Comparison of ENCODE assay signal across 5 worm cellular contexts in genomic region chrX:17519476-17519875, ce11.
TF ChIP-seq lines count a peak whose summit lies in the region.

No protein-coding gene starts in this region.

TF ChIP-seq in whole organism, L1 larva, 84 proteins besides CTCF, POLR2A, EP300 and RAD21 (continued from another document and continues in another):
- TF ChIP-seq tlp-1 (tag; optimal IDR thresholded peaks at IDR 0.05; lab: Kevin White, UChicago) (no peak), mef-2 (tag; optimal IDR thresholded peaks at IDR 0.05; lab: Kevin White, UChicago) (no peak), efl-1 (optimal IDR thresholded peaks at IDR 0.05; lab: Kevin White, UChicago) (no peak), efl-1 (GFP tag; optimal IDR thresholded peaks at IDR 0.05 in 1 of 2; lab: Kevin White, UChicago) (no peak), mep-1 (tag; optimal IDR thresholded peaks at IDR 0.05; lab: Kevin White, UChicago) (peak; percentile 3), ceh-90 (tag; optimal IDR thresholded peaks at IDR 0.05; lab: Kevin White, UChicago) (no peak), nhr-11 (tag; optimal IDR thresholded peaks at IDR 0.05; lab: Kevin White, UChicago) (no peak), fkh-4 (tag; optimal IDR thresholded peaks at IDR 0.05; lab: Kevin White, UChicago; ENCODE audit: borderline replicate concordance) (no peak), egl-13 (tag; optimal IDR thresholded peaks at IDR 0.05; lab: Kevin White, UChicago) (peak; percentile 25), lin-39 (tag; optimal IDR thresholded peaks at IDR 0.05; lab: Kevin White, UChicago) (no peak), blmp-1 (tag; optimal IDR thresholded peaks at IDR 0.05; lab: Kevin White, UChicago) (no peak), fos-1 (tag; optimal IDR thresholded peaks at IDR 0.05; lab: Kevin White, UChicago) (no peak), dsc-1 (tag; optimal IDR thresholded peaks at IDR 0.05; lab: Kevin White, UChicago) (peak; percentile 6), irx-1 (tag; optimal IDR thresholded peaks at IDR 0.05; lab: Kevin White, UChicago) (no peak), zip-4 (GFP tag; optimal IDR thresholded peaks at IDR 0.05; lab: Kevin White, UChicago) (no peak), ces-1 (GFP tag; optimal IDR thresholded peaks at IDR 0.05; lab: Kevin White, UChicago) (no peak), grh-1 (GFP tag; IDR thresholded peaks at IDR 0.05; lab: Robert Waterston, UW) (no peak), lin-13 (GFP tag; optimal IDR thresholded peaks at IDR 0.05; lab: Kevin White, UChicago) (no peak), unc-62 (GFP tag; optimal IDR thresholded peaks at IDR 0.05; lab: Kevin White, UChicago) (no peak), nhr-90 (tag; optimal IDR thresholded peaks at IDR 0.05; lab: Kevin White, UChicago; ENCODE audit: poor library complexity) (no peak), pqm-1 (tag; optimal IDR thresholded peaks at IDR 0.05; lab: Kevin White, UChicago) (no peak), mab-9 (GFP tag; IDR thresholded peaks at IDR 0.05; lab: Robert Waterston, UW) (no peak), ceh-82 (tag; optimal IDR thresholded peaks at IDR 0.05; lab: Kevin White, UChicago) (peak in 2 of 3 experiments; percentile 7 to 24), hlh-17 (GFP tag; optimal IDR thresholded peaks at IDR 0.05; lab: Kevin White, UChicago; ENCODE audit: borderline replicate concordance) (no peak), lin-35 (GFP tag; optimal IDR thresholded peaks at IDR 0.05; lab: Kevin White, UChicago) (peak in 1 of 2 experiments; percentile 7), nhr-71 (tag; optimal IDR thresholded peaks at IDR 0.05; lab: Kevin White, UChicago) (peak; percentile 57), elt-3 (tag; optimal IDR thresholded peaks at IDR 0.05; lab: Kevin White, UChicago) (no peak)

TF ChIP-seq in whole organism, L2 larva, 48 proteins besides CTCF, POLR2A, EP300 and RAD21 (continued from another document):
- no peak for TF ChIP-seq snpc-4 (tag; optimal IDR thresholded peaks at IDR 0.05; lab: Kevin White, UChicago)
- TF ChIP-seq C34F6.9 (tag; optimal IDR thresholded peaks at IDR 0.05; lab: Kevin White, UChicago), result peak; percentile 24
- TF ChIP-seq crh-2 (tag; optimal IDR thresholded peaks at IDR 0.05; lab: Kevin White, UChicago), result peak; percentile 47
- TF ChIP-seq lsy-2 (tag; optimal IDR thresholded peaks at IDR 0.05; lab: Kevin White, UChicago), result peak in 1 of 2 experiments; percentile 29
- peak; percentile 4 for TF ChIP-seq sma-9 (GFP tag; optimal IDR thresholded peaks at IDR 0.05; lab: Kevin White, UChicago)
- TF ChIP-seq sma-9 (tag; optimal IDR thresholded peaks at IDR 0.05; lab: Kevin White, UChicago), result no peak
- TF ChIP-seq ztf-1 (GFP tag; conservative IDR thresholded peaks at IDR 0.05; lab: Robert Waterston, UW), result no peak
- TF ChIP-seq lin-11 (tag; optimal IDR thresholded peaks at IDR 0.05; lab: Kevin White, UChicago), result peak; percentile 12

TF ChIP-seq in whole organism, L3 larva, 47 proteins besides CTCF, POLR2A, EP300 and RAD21 (continued from another document):
- peak; percentile 78 for TF ChIP-seq lin-39 (tag; optimal IDR thresholded peaks at IDR 0.05; lab: Kevin White, UChicago)

TF ChIP-seq in whole organism, L4 larva, 104 proteins besides CTCF, POLR2A, EP300 and RAD21 (continued from another document and continues in another):
- TF ChIP-seq vab-7 (GFP tag; IDR thresholded peaks at IDR 0.05; lab: Robert Waterston, UW) (no peak), ZK337.2 (GFP tag; IDR thresholded peaks at IDR 0.05; lab: Robert Waterston, UW) (no peak), aha-1 (tag; lab: Kevin White, UChicago) (peak; percentile 60), T26A8.4 (GFP tag; IDR thresholded peaks at IDR 0.05; lab: Robert Waterston, UW) (no peak), spr-3 (GFP tag; optimal IDR thresholded peaks at IDR 0.05; lab: Kevin White, UChicago) (no peak), nhr-10 (tag; optimal IDR thresholded peaks at IDR 0.05; lab: Kevin White, UChicago) (no peak), lsy-2 (tag; optimal IDR thresholded peaks at IDR 0.05; lab: Kevin White, UChicago) (peak in 1 of 2 experiments; percentile 36), dpl-1 (GFP tag; optimal IDR thresholded peaks at IDR 0.05; lab: Kevin White, UChicago) (no peak), nhr-6 (tag; optimal IDR thresholded peaks at IDR 0.05; lab: Kevin White, UChicago) (no peak), ces-1 (GFP tag; optimal IDR thresholded peaks at IDR 0.05; lab: Kevin White, UChicago) (no peak), ceh-20 (GFP tag; IDR thresholded peaks at IDR 0.05; lab: Robert Waterston, UW) (no peak), nhr-111 (GFP tag; optimal IDR thresholded peaks at IDR 0.05; lab: Kevin White, UChicago) (no peak), mdl-1 (tag; optimal IDR thresholded peaks at IDR 0.05; lab: Kevin White, UChicago) (peak in 1 of 2 experiments; percentile 66), nhr-42 (GFP tag; IDR thresholded peaks at IDR 0.05; lab: Robert Waterston, UW) (no peak), mxl-2 (GFP tag; conservative IDR thresholded peaks at IDR 0.05; lab: Robert Waterston, UW) (no peak), ztf-7 (tag; optimal IDR thresholded peaks at IDR 0.05; lab: Kevin White, UChicago) (no peak), Y48G9A.11 (GFP tag; IDR thresholded peaks at IDR 0.05; lab: Robert Waterston, UW) (0 out of 2 replicates have a peak, but pooled peaks have one; percentile 16), daf-16 (GFP tag; optimal IDR thresholded peaks at IDR 0.05; lab: Kevin White, UChicago) (no peak), daf-16 (tag; optimal IDR thresholded peaks at IDR 0.05; lab: Kevin White, UChicago) (no peak), mes-2 (tag; optimal IDR thresholded peaks at IDR 0.05; lab: Kevin White, UChicago; ENCODE audit: poor library complexity, severe bottlenecking) (no peak), mep-1 (tag; optimal IDR thresholded peaks at IDR 0.05; lab: Kevin White, UChicago) (peak; percentile 64), mdt-29 (GFP tag; IDR thresholded peaks at IDR 0.05; lab: Robert Waterston, UW) (no peak), set-16 (GFP tag; IDR thresholded peaks at IDR 0.05; lab: Robert Waterston, UW) (peak; percentile 64), zag-1 (tag; optimal IDR thresholded peaks at IDR 0.05; lab: Kevin White, UChicago) (no peak), hmg-1.1 (GFP tag; IDR thresholded peaks at IDR 0.05; lab: Robert Waterston, UW) (peak; percentile 70), fkh-10 (GFP tag; optimal IDR thresholded peaks at IDR 0.05; lab: Kevin White, UChicago) (peak; percentile 2), sdz-12 (GFP tag; optimal IDR thresholded peaks at IDR 0.05; lab: Kevin White, UChicago) (no peak), Y5F2A.4 (GFP tag; optimal IDR thresholded peaks at IDR 0.05; lab: Kevin White, UChicago) (no peak), lin-29 (GFP tag; IDR thresholded peaks at IDR 0.05; lab: Robert Waterston, UW) (no peak), skn-1 (tag; optimal IDR thresholded peaks at IDR 0.05; lab: Kevin White, UChicago) (no peak), nhr-25 (tag; optimal IDR thresholded peaks at IDR 0.05; lab: Kevin White, UChicago; ENCODE audit: borderline replicate concordance, insufficient read depth) (no peak), nhr-41 (GFP tag; IDR thresholded peaks at IDR 0.05; lab: Robert Waterston, UW) (no peak), jun-1 (tag; optimal IDR thresholded peaks at IDR 0.05; lab: Kevin White, UChicago) (no peak), hif-1 (tag; optimal IDR thresholded peaks at IDR 0.05; lab: Kevin White, UChicago) (no peak), R02D3.7 (tag; optimal IDR thresholded peaks at IDR 0.05; lab: Kevin White, UChicago) (no peak), nhr-48 (tag; optimal IDR thresholded peaks at IDR 0.05; lab: Kevin White, UChicago) (no peak), madf-5 (GFP tag; IDR thresholded peaks at IDR 0.05; lab: Robert Waterston, UW) (no peak), nhr-28 (tag; optimal IDR thresholded peaks at IDR 0.05; lab: Kevin White, UChicago) (no peak), arid-1 (GFP tag; conservative IDR thresholded peaks at IDR 0.05; lab: Robert Waterston, UW) (no peak), F44E2.7 (GFP tag; IDR thresholded peaks at IDR 0.05; lab: Robert Waterston, UW) (no peak), gei-8 (GFP tag; optimal IDR thresholded peaks at IDR 0.05; lab: Kevin White, UChicago) (no peak), ztf-11 (tag; optimal IDR thresholded peaks at IDR 0.05; lab: Kevin White, UChicago) (no peak), snpc-4 (tag; optimal IDR thresholded peaks at IDR 0.05; lab: Kevin White, UChicago) (no peak), hlh-11 (tag; optimal IDR thresholded peaks at IDR 0.05; lab: Kevin White, UChicago) (peak; percentile 9), fos-1 (tag; optimal IDR thresholded peaks at IDR 0.05; lab: Kevin White, UChicago) (no peak), daf-12 (tag; optimal IDR thresholded peaks at IDR 0.05; lab: Kevin White, UChicago) (no peak), D1046.2 (GFP tag; IDR thresholded peaks at IDR 0.05; lab: Robert Waterston, UW) (no peak), dve-1 (tag; optimal IDR thresholded peaks at IDR 0.05; lab: Kevin White, UChicago; ENCODE audit: insufficient read depth) (no peak), F49E8.2 (tag; optimal IDR thresholded peaks at IDR 0.05; lab: Kevin White, UChicago; ENCODE audit: borderline replicate concordance) (no peak), duxl-1 (tag; optimal IDR thresholded peaks at IDR 0.05; lab: Kevin White, UChicago; ENCODE audit: poor library complexity) (no peak), tra-1 (GFP tag; IDR thresholded peaks at IDR 0.05; lab: Robert Waterston, UW) (0 out of 2 replicates have a peak, but pooled peaks have one; percentile 26)

TF ChIP-seq in whole organism, late embryonic, 69 proteins besides CTCF, POLR2A, EP300 and RAD21 (continued from another document):
- TF ChIP-seq hlh-8 (tag; optimal IDR thresholded peaks at IDR 0.05; lab: Kevin White, UChicago) (no peak), T23F11.4 (GFP tag; optimal IDR thresholded peaks at IDR 0.05; lab: Kevin White, UChicago) (no peak), ceh-24 (tag; optimal IDR thresholded peaks at IDR 0.05; lab: Kevin White, UChicago) (no peak), pha-2 (tag; optimal IDR thresholded peaks at IDR 0.05; lab: Kevin White, UChicago) (no peak), ref-2 (tag; optimal IDR thresholded peaks at IDR 0.05; lab: Kevin White, UChicago) (peak; percentile 2), rnt-1 (tag; optimal IDR thresholded peaks at IDR 0.05; lab: Kevin White, UChicago) (no peak), sox-4 (tag; optimal IDR thresholded peaks at IDR 0.05; lab: Kevin White, UChicago) (no peak), eyg-1 (tag; optimal IDR thresholded peaks at IDR 0.05; lab: Kevin White, UChicago) (no peak), K02D7.2 (tag; optimal IDR thresholded peaks at IDR 0.05; lab: Kevin White, UChicago) (no peak), odd-2 (tag; optimal IDR thresholded peaks at IDR 0.05; lab: Kevin White, UChicago) (no peak), fkh-6 (tag; optimal IDR thresholded peaks at IDR 0.05; lab: Kevin White, UChicago) (no peak), unc-55 (GFP tag; optimal IDR thresholded peaks at IDR 0.05; lab: Kevin White, UChicago) (no peak), pha-4 (tag; optimal IDR thresholded peaks at IDR 0.05; lab: Kevin White, UChicago) (no peak), gmeb-2 (tag; optimal IDR thresholded peaks at IDR 0.05; lab: Kevin White, UChicago) (no peak), ceh-34 (tag; optimal IDR thresholded peaks at IDR 0.05; lab: Kevin White, UChicago) (peak; percentile 34), ttx-3 (tag; optimal IDR thresholded peaks at IDR 0.05; lab: Kevin White, UChicago) (no peak), che-1 (tag; optimal IDR thresholded peaks at IDR 0.05; lab: Kevin White, UChicago) (no peak), tbx-2 (tag; optimal IDR thresholded peaks at IDR 0.05; lab: Kevin White, UChicago) (peak; percentile 51), ceh-22 (tag; optimal IDR thresholded peaks at IDR 0.05; lab: Kevin White, UChicago) (no peak), madf-2 (tag; optimal IDR thresholded peaks at IDR 0.05; lab: Kevin White, UChicago) (no peak), ceh-14 (tag; optimal IDR thresholded peaks at IDR 0.05; lab: Kevin White, UChicago) (peak; percentile 18), ets-4 (tag; optimal IDR thresholded peaks at IDR 0.05; lab: Kevin White, UChicago) (no peak), ztf-16 (tag; optimal IDR thresholded peaks at IDR 0.05; lab: Kevin White, UChicago) (no peak), ama-1 (optimal IDR thresholded peaks at IDR 0.05; lab: Kevin White, UChicago) (no peak), ceh-45 (GFP tag; IDR thresholded peaks at IDR 0.05; lab: Robert Waterston, UW) (no peak), unc-42 (tag; optimal IDR thresholded peaks at IDR 0.05; lab: Kevin White, UChicago) (peak; percentile 79), F13H6.1 (tag; optimal IDR thresholded peaks at IDR 0.05; lab: Kevin White, UChicago) (no peak), pat-9 (tag; optimal IDR thresholded peaks at IDR 0.05; lab: Kevin White, UChicago) (no peak), unc-3 (GFP tag; conservative IDR thresholded peaks at IDR 0.05; lab: Robert Waterston, UW) (no peak), unc-3 (tag; optimal IDR thresholded peaks at IDR 0.05; lab: Kevin White, UChicago) (no peak), tbx-7 (tag; optimal IDR thresholded peaks at IDR 0.05; lab: Kevin White, UChicago) (no peak), ceh-18 (tag; optimal IDR thresholded peaks at IDR 0.05; lab: Kevin White, UChicago) (peak; percentile 61), nhr-232 (tag; optimal IDR thresholded peaks at IDR 0.05; lab: Kevin White, UChicago) (no peak), ceh-30 (tag; optimal IDR thresholded peaks at IDR 0.05; lab: Kevin White, UChicago) (no peak), fax-1 (tag; optimal IDR thresholded peaks at IDR 0.05; lab: Kevin White, UChicago) (no peak), pqm-1 (tag; optimal IDR thresholded peaks at IDR 0.05; lab: Kevin White, UChicago) (no peak), hlh-15 (tag; optimal IDR thresholded peaks at IDR 0.05; lab: Kevin White, UChicago) (no peak), C08G9.2 (tag; optimal IDR thresholded peaks at IDR 0.05; lab: Kevin White, UChicago) (peak; percentile 37), pag-3 (tag; optimal IDR thresholded peaks at IDR 0.05; lab: Kevin White, UChicago; ENCODE audit: borderline replicate concordance) (no peak), mec-3 (tag; optimal IDR thresholded peaks at IDR 0.05; lab: Kevin White, UChicago; ENCODE audit: borderline replicate concordance) (no peak), hlh-6 (tag; optimal IDR thresholded peaks at IDR 0.05; lab: Kevin White, UChicago) (peak; percentile 12)
TF ChIP-seq in whole organism, late embryonic: peak in this region for 10.
